Worm (Caenorhabditis elegans) whole organism, mixed stage, embryonic: ENCODE data around the gene F48F5.8.

Source experiments
- pha-4 ChIP-seq: fragments of 150-350 bp; optimal IDR thresholded peaks from 2 replicates; lab custom pipeline; 2018; ENCODE audit warnings: missing biosample characterization, missing genetic modification reagents, missing genetic modification characterization
- unc-39 ChIP-seq: fragments of 150-350 bp; optimal IDR thresholded peaks from 2 replicates; lab custom pipeline; 2014; ENCODE audit warnings: missing biosample characterization, missing genetic modification characterization

DNA sequence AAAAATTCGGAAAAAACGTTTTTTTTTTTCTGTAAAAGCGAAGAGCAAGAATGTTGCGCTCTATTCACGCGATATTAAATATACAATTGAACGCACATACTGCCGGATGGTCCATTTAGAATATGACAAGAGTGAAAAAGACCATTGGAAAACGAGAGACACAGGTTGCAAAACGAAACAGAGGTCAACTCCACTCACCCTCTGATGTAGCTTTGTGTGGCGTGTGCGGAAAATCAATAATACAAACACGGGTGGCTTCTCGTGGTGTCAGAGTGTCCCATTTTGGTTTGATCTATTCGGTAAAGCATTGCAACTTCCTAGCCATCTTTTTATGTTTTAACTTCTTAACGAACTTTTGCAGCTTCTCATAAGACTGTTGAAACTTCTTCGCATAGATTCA, 39.6 kb downstream of the F48F5.8 start:
- TF ChIP-seq pha-4 (tag; lab: Kevin White, UChicago) (no peak), unc-39 (tag; lab: Kevin White, UChicago) (no peak)
